Fruit fly (Drosophila melanogaster): ENCODE data around the gene CG31365.

DNA sequence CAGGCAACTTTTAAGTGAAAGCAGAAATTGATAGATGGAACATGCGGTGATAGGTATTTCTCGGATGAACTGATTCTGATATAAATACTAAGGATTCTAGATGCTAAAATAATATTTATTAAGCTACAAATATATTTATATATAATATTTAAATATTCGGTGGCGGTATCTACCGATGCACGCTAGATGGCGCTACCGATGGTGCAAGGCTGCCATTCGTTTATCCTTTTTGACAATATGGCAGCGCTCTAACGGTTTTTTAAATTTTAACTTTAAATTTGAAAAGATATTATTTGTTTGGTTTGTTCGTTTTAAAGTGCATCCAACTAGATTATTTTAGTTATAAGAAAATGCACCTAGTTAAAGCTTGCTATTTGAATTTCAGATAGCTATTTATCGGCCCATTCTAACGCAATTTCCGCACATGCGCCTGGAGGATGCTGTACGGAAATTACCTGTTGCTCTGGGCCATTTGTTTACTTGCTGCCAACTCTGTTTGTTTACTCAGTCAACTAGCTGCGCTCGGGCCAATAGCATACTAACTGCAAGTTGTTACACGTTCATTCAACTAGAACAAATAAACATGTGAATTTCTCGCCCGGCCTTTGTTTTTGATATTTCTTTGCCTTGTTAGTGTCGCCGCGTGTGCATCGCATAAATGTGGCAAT, 33.2 kb upstream of the CG31365 start, which contains the start of gene VhaAC39-2:
- no peak for TF ChIP-seq psq (GFP tag; optimal IDR thresholded peaks at IDR 0.05)
- no peak for TF ChIP-seq br (GFP tag; optimal IDR thresholded peaks at IDR 0.05)
- TF ChIP-seq Myc (optimal IDR thresholded peaks at IDR 0.05), result no peak
